Fruit fly (Drosophila melanogaster): ENCODE data around the gene D.

- TF ChIP-seq CG7045 (GFP tag; optimal IDR thresholded peaks at IDR 0.05), result no peak
- no peak for TF ChIP-seq cnc (optimal IDR thresholded peaks at IDR 0.05)
- TF ChIP-seq tj (GFP tag; optimal IDR thresholded peaks at IDR 0.05), result no peak
- TF ChIP-seq ovo (GFP tag; optimal IDR thresholded peaks at IDR 0.05), result no peak
- TF ChIP-seq CG5204 (GFP tag; optimal IDR thresholded peaks at IDR 0.05), result peak; percentile 3
- no peak for TF ChIP-seq Crg-1 (GFP tag; optimal IDR thresholded peaks at IDR 0.05)
- TF ChIP-seq Hr96 (GFP tag; optimal IDR thresholded peaks at IDR 0.05), result no peak
- TF ChIP-seq CG12768 (GFP tag; optimal IDR thresholded peaks at IDR 0.05), result no peak
- peak; percentile 28 for TF ChIP-seq CG7101 (tag; optimal IDR thresholded peaks at IDR 0.05)
- TF ChIP-seq toe (GFP tag; optimal IDR thresholded peaks at IDR 0.05), result no peak
- TF ChIP-seq kay (GFP tag; ENCODE audit: borderline replicate concordance), result no peak
- no peak for TF ChIP-seq CG11617 (GFP tag; optimal IDR thresholded peaks at IDR 0.05)
- TF ChIP-seq cic (GFP tag; optimal IDR thresholded peaks at IDR 0.05), result no peak
- no peak for TF ChIP-seq CG14711 (tag; optimal IDR thresholded peaks at IDR 0.05)
These were observed 4.2 kb downstream of the D start for dm6 chr3L:14174197-14174596.

All from whole organism, adult.